Worm (Caenorhabditis elegans): ENCODE measurements around the gene ntr-2.

ce11 chrX:14928854-14929253 lies at the start of gene ntr-2:
- TF ChIP-seq him-1 (tag; optimal IDR thresholded peaks at IDR 0.05) (no peak), dao-5 (tag; optimal IDR thresholded peaks at IDR 0.05) (no peak)

All from whole organism, L4/young adult.